Fruit fly (Drosophila melanogaster) Kc167 (cell line): ENCODE results near the gene CG7084.

Source experiments
- Myc ChIP-seq: fragments of >200 bp; optimal IDR thresholded peaks from 2 replicates; lab custom pipeline; 2017; ENCODE audit warnings: missing external identifiers
- h ChIP-seq: fragments of >200 bp; optimal IDR thresholded peaks from 3 replicates; lab custom pipeline; 2018; ENCODE audit warnings: missing external identifiers
- insv ChIP-seq: fragments of >200 bp; optimal IDR thresholded peaks from 3 replicates; lab custom pipeline; 2018; ENCODE audit warnings: missing external identifiers
- psq ChIP-seq: fragments of >200 bp; optimal IDR thresholded peaks from 2 replicates; lab custom pipeline; 2017; ENCODE audit warnings: missing external identifiers
- ttk ChIP-seq: sonication (Bioruptor generic); optimal IDR thresholded peaks from 2 replicates; lab custom pipeline; 2017; ENCODE audit warnings: missing external identifiers

DNA sequence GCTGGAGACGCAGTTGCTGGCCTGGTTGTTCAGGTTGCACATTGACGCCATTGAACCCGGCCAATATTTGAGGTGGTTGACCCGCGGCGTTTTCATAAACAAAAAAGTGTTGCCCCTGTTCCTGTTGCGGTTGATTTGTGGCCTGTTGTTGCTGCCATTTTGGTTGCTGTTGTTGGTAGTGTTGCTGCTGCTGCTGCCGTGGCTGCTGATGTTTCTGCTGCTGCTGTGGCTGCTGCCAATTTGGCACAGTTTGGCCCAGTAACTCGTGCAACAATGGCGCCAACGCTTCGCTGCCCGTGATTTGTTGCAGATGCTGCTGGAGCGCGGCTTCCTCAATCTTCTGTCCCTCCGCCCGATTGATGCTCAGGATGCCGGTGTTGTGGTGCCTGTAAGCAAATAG lies 43.0 kb downstream of the CG7084 start:
- no peak for TF ChIP-seq Myc (lab: Kevin White, UChicago)
- no peak for TF ChIP-seq insv (lab: Kevin White, UChicago)
- TF ChIP-seq psq (lab: Kevin White, UChicago): no peak
- no peak for TF ChIP-seq h
- TF ChIP-seq ttk (lab: Kevin White, UChicago): no peak
